Fruit fly (Drosophila melanogaster) whole organism, embryonic: ENCODE measurements around the gene sad.

ENCODE experiments used
- BEAF-32 ChIP-seq: fragments of 200-800 bp; sonication (Bioruptor generic); optimal IDR thresholded peaks from 3 replicates; lab custom pipeline; 2017; ENCODE audit warnings: missing biosample characterization, missing genetic modification characterization, mild to moderate bottlenecking, moderate library complexity, missing genetic modification reagents
- Bdp1 ChIP-seq: fragments of 200-800 bp; sonication (Bioruptor generic); optimal IDR thresholded peaks from 3 replicates; lab custom pipeline; 2016; ENCODE audit warnings: missing biosample characterization, missing genetic modification characterization
- CG10209 ChIP-seq: fragments of 200-800 bp; sonication (Bioruptor generic); optimal IDR thresholded peaks from 3 replicates; lab custom pipeline; 2017; ENCODE audit warnings: missing biosample characterization, mild to moderate bottlenecking, missing genetic modification characterization, missing genetic modification reagents
- CG11695 ChIP-seq: fragments of 200-800 bp; sonication (Bioruptor generic); IDR thresholded peaks from 3 replicates; pipeline ENCODE4 v1.3.6; 2022; ENCODE audit warnings: missing biosample characterization, missing genetic modification characterization
- CG13424 ChIP-seq: fragments of 200-800 bp; sonication (Bioruptor generic); optimal IDR thresholded peaks from 2 replicates; lab custom pipeline; 2019; ENCODE audit warnings: missing biosample characterization, mild to moderate bottlenecking, missing genetic modification characterization, moderate library complexity
- CG14710 ChIP-seq: fragments of 200-800 bp; sonication (Bioruptor generic); optimal IDR thresholded peaks from 3 replicates; lab custom pipeline; 2019; ENCODE audit warnings: missing biosample characterization, mild to moderate bottlenecking, missing genetic modification characterization, moderate library complexity
- CG14965 ChIP-seq: fragments of 200-800 bp; sonication (Bioruptor generic); optimal IDR thresholded peaks from 2 replicates; lab custom pipeline; 2016; ENCODE audit warnings: missing biosample characterization, missing genetic modification characterization, borderline replicate concordance
- CG17328 ChIP-seq: fragments of 200-800 bp; sonication (Bioruptor generic); IDR thresholded peaks from 2 replicates; pipeline ENCODE4 v1.3.6; 2022; ENCODE audit warnings: missing biosample characterization, missing genetic modification characterization
- CG17359 ChIP-seq: fragments of 200-800 bp; sonication (Bioruptor generic); optimal IDR thresholded peaks from 3 replicates; lab custom pipeline; 2018; ENCODE audit warnings: missing biosample characterization, mild to moderate bottlenecking, missing genetic modification characterization, moderate library complexity
- CG17568 ChIP-seq: fragments of 200-800 bp; sonication (Bioruptor generic); optimal IDR thresholded peaks from 2 replicates; lab custom pipeline; 2018; ENCODE audit warnings: missing biosample characterization, mild to moderate bottlenecking, missing genetic modification characterization, moderate library complexity
- CG17829 ChIP-seq: fragments of 200-800 bp; optimal IDR thresholded peaks from 2 replicates; lab custom pipeline; 2019; ENCODE audit warnings: missing biosample characterization, mild to moderate bottlenecking, missing genetic modification characterization, moderate library complexity
- CG2120 ChIP-seq: fragments of 200-800 bp; sonication (Bioruptor generic); optimal IDR thresholded peaks from 3 replicates; lab custom pipeline; 2016; ENCODE audit warnings: missing biosample characterization, missing genetic modification characterization
- CG3847 ChIP-seq: fragments of 200-800 bp; sonication (Bioruptor generic); IDR thresholded peaks from 2 replicates; pipeline ENCODE4 v1.3.6; 2022; ENCODE audit warnings: missing biosample characterization, missing genetic modification characterization
- CG6254 ChIP-seq: fragments of 200-800 bp; sonication (Bioruptor generic); optimal IDR thresholded peaks from 3 replicates; lab custom pipeline; 2017; ENCODE audit warnings: mild to moderate bottlenecking, missing biosample characterization, missing genetic modification reagents, missing genetic modification characterization
- CG8281 ChIP-seq: fragments of 200-800 bp; sonication (Bioruptor generic); optimal IDR thresholded peaks from 2 replicates; lab custom pipeline; 2018; ENCODE audit warnings: missing biosample characterization, mild to moderate bottlenecking, missing genetic modification characterization, moderate library complexity
- CG8290 ChIP-seq, 3 experiments: fragments of 200-800 bp; sonication (Bioruptor generic); optimal IDR thresholded peaks; 2 replicates each; lab custom pipeline; 2016 to 2019; ENCODE audit warnings: missing biosample characterization in 3 of 3, missing genetic modification characterization in 3 of 3, mild to moderate bottlenecking in 2 of 3, moderate library complexity in 1 of 3
- E2f1 ChIP-seq: fragments of 200-800 bp; sonication (Bioruptor generic); IDR thresholded peaks from 2 replicates; pipeline ENCODE4 v1.3.6; 2022; ENCODE audit warnings: missing biosample characterization, missing genetic modification characterization
- Fer2 ChIP-seq: fragments of 200-800 bp; sonication (Bioruptor generic); optimal IDR thresholded peaks from 2 replicates; lab custom pipeline; 2018; ENCODE audit warnings: missing biosample characterization, mild to moderate bottlenecking, missing genetic modification characterization, moderate library complexity
- HLH4C ChIP-seq: fragments of 200-800 bp; sonication (Bioruptor generic); IDR thresholded peaks from 3 replicates; pipeline ENCODE4 v1.3.6; 2022; ENCODE audit warnings: missing biosample characterization, missing genetic modification characterization; ENCODE audit not compliant: partially characterized antibody
- MBD-R2 ChIP-seq: fragments of 200-800 bp; sonication (Bioruptor generic); IDR thresholded peaks from 2 replicates; pipeline ENCODE4 v1.3.6; 2022; ENCODE audit warnings: missing biosample characterization, missing genetic modification characterization
- MTF-1 ChIP-seq: fragments of 200-800 bp; sonication (Bioruptor generic); optimal IDR thresholded peaks from 2 replicates; lab custom pipeline; 2018; ENCODE audit warnings: missing biosample characterization, mild to moderate bottlenecking, missing genetic modification characterization, borderline replicate concordance
- Oli ChIP-seq: fragments of 200-800 bp; sonication (Bioruptor generic); optimal IDR thresholded peaks from 2 replicates; lab custom pipeline; 2018; ENCODE audit warnings: missing biosample characterization, mild to moderate bottlenecking, missing genetic modification characterization, moderate library complexity
- PHDP ChIP-seq: fragments of 200-800 bp; sonication (Bioruptor generic); optimal IDR thresholded peaks from 3 replicates; lab custom pipeline; 2018; ENCODE audit warnings: missing biosample characterization, mild to moderate bottlenecking, missing genetic modification characterization, moderate library complexity
- Poxn ChIP-seq: fragments of 200-800 bp; sonication (Bioruptor generic); IDR thresholded peaks from 2 replicates; pipeline ENCODE4 v1.3.6; 2022; ENCODE audit warnings: missing biosample characterization, missing genetic modification characterization
- Rfx ChIP-seq: fragments of 200-800 bp; sonication (Bioruptor generic); IDR thresholded peaks from 2 replicates; pipeline ENCODE4 v1.3.6; 2022; ENCODE audit warnings: missing biosample characterization, missing genetic modification characterization
- Rx ChIP-seq: fragments of 200-800 bp; sonication (Bioruptor generic); IDR thresholded peaks from 2 replicates; pipeline ENCODE4 v1.3.6; 2022; ENCODE audit warnings: missing biosample characterization, missing genetic modification characterization
- Sox100B ChIP-seq: fragments of 200-800 bp; sonication (Bioruptor generic); optimal IDR thresholded peaks from 3 replicates; lab custom pipeline; 2018; ENCODE audit warnings: missing biosample characterization, mild to moderate bottlenecking, missing genetic modification characterization
- Stat92E ChIP-seq, 3 experiments: fragments of >200 bp in 2 of 3; fragments of 200-800 bp in 1 of 3; sonication (Bioruptor generic) in 1 of 3; optimal IDR thresholded peaks; 2 replicates each; lab custom pipeline; 2017 to 2019; ENCODE audit warnings: missing biosample characterization in 3 of 3, missing genetic modification characterization in 3 of 3, mild to moderate bottlenecking in 1 of 3, moderate library complexity in 1 of 3
- TFAM ChIP-seq: fragments of 200-800 bp; sonication (Bioruptor generic); optimal IDR thresholded peaks from 2 replicates; lab custom pipeline; 2017; ENCODE audit warnings: missing biosample characterization, missing genetic modification characterization, inconsistent platforms
- Xrp1 ChIP-seq: fragments of 200-800 bp; sonication (Bioruptor generic); IDR thresholded peaks from 2 replicates; pipeline ENCODE4 v1.3.6; 2022; ENCODE audit warnings: missing biosample characterization, missing genetic modification characterization
- YL-1 ChIP-seq: fragments of 200-800 bp; sonication (Bioruptor generic); optimal IDR thresholded peaks from 3 replicates; lab custom pipeline; 2017; ENCODE audit warnings: missing biosample characterization, mild to moderate bottlenecking, missing genetic modification characterization
- cas ChIP-seq: fragments of 200-800 bp; sonication (Bioruptor generic); IDR thresholded peaks from 2 replicates; pipeline ENCODE4 v1.3.6; 2022; ENCODE audit warnings: missing biosample characterization, missing genetic modification characterization
- ci ChIP-seq: fragments of 200-800 bp; sonication (Bioruptor generic); IDR thresholded peaks from 3 replicates; pipeline ENCODE4 v1.3.6; 2022; ENCODE audit warnings: missing biosample characterization, missing genetic modification characterization
- eyg ChIP-seq: fragments of 200-800 bp; sonication (Bioruptor generic); optimal IDR thresholded peaks from 3 replicates; lab custom pipeline; 2016; ENCODE audit warnings: missing biosample characterization, missing genetic modification characterization
- fd96Cb ChIP-seq: fragments of 200-800 bp; sonication (Bioruptor generic); optimal IDR thresholded peaks from 2 replicates; lab custom pipeline; 2018; ENCODE audit warnings: missing biosample characterization, mild to moderate bottlenecking, missing genetic modification characterization, moderate library complexity
- fu2 ChIP-seq: fragments of 200-800 bp; sonication (Bioruptor generic); optimal IDR thresholded peaks from 2 replicates; lab custom pipeline; 2016; ENCODE audit warnings: missing biosample characterization, missing genetic modification characterization
- ind ChIP-seq: fragments of 200-800 bp; sonication (Bioruptor generic); optimal IDR thresholded peaks from 3 replicates; lab custom pipeline; 2016; ENCODE audit warnings: missing biosample characterization, missing genetic modification characterization
- jigr1 ChIP-seq: fragments of 200-800 bp; sonication (Bioruptor generic); IDR thresholded peaks from 3 replicates; pipeline ENCODE4 v1.3.6; 2022; ENCODE audit warnings: missing biosample characterization, missing genetic modification characterization
- ken ChIP-seq: fragments of 200-800 bp; sonication (Bioruptor generic); IDR thresholded peaks from 3 replicates; pipeline ENCODE4 v1.3.6; 2022; ENCODE audit warnings: missing biosample characterization, missing genetic modification characterization
- lola ChIP-seq, 3 experiments: fragments of >200 bp in 2 of 3; fragments of 200-800 bp in 1 of 3; sonication (Bioruptor generic) in 1 of 3; optimal IDR thresholded peaks; 2 replicates each; lab custom pipeline; 2017 to 2019; ENCODE audit warnings: missing biosample characterization in 3 of 3, missing genetic modification characterization in 3 of 3, mild to moderate bottlenecking in 1 of 3, moderate library complexity in 1 of 3
- luna ChIP-seq: fragments of 200-800 bp; sonication (Bioruptor generic); optimal IDR thresholded peaks from 2 replicates; lab custom pipeline; 2016; ENCODE audit warnings: missing biosample characterization, missing genetic modification characterization
- nom ChIP-seq: fragments of 200-800 bp; sonication (Bioruptor generic); optimal IDR thresholded peaks from 2 replicates; lab custom pipeline; 2017; ENCODE audit warnings: missing biosample characterization, missing genetic modification characterization, mild to moderate bottlenecking, moderate library complexity, missing genetic modification reagents
- otp ChIP-seq: fragments of 200-800 bp; sonication (Bioruptor generic); IDR thresholded peaks from 3 replicates; pipeline ENCODE4, ENCODE4 v1.3.6; 2022; ENCODE audit warnings: missing biosample characterization, missing genetic modification characterization
- p53 ChIP-seq: fragments of 200-800 bp; sonication (Bioruptor generic); optimal IDR thresholded peaks from 2 replicates; lab custom pipeline; 2016; ENCODE audit warnings: missing biosample characterization, missing genetic modification characterization
- pita ChIP-seq: fragments of 200-800 bp; sonication (Bioruptor generic); optimal IDR thresholded peaks from 2 replicates; lab custom pipeline; 2017; ENCODE audit warnings: missing biosample characterization, mild to moderate bottlenecking, missing genetic modification characterization
- run ChIP-seq: fragments of 200-800 bp; sonication (Bioruptor generic); optimal IDR thresholded peaks from 3 replicates; lab custom pipeline; 2018; ENCODE audit warnings: missing biosample characterization, mild to moderate bottlenecking, missing genetic modification characterization
- sisA ChIP-seq: fragments of 200-800 bp; sonication (Bioruptor generic); IDR thresholded peaks from 2 replicates; pipeline ENCODE4 v1.3.6; 2022; ENCODE audit warnings: missing biosample characterization, missing genetic modification characterization
- twi ChIP-seq: fragments of 200-800 bp; optimal IDR thresholded peaks from 2 replicates; lab custom pipeline; 2019; ENCODE audit warnings: missing biosample characterization, mild to moderate bottlenecking, missing genetic modification characterization, moderate library complexity
- unpg ChIP-seq: fragments of 200-800 bp; sonication (Bioruptor generic); optimal IDR thresholded peaks from 3 replicates; lab custom pipeline; 2018; ENCODE audit warnings: missing biosample characterization, mild to moderate bottlenecking, missing genetic modification characterization, moderate library complexity
- wdn ChIP-seq: fragments of 200-800 bp; sonication (Bioruptor generic); IDR thresholded peaks from 2 replicates; pipeline ENCODE4 v1.3.6; 2022; ENCODE audit warnings: missing biosample characterization, missing genetic modification characterization

sad gene

DNA sequence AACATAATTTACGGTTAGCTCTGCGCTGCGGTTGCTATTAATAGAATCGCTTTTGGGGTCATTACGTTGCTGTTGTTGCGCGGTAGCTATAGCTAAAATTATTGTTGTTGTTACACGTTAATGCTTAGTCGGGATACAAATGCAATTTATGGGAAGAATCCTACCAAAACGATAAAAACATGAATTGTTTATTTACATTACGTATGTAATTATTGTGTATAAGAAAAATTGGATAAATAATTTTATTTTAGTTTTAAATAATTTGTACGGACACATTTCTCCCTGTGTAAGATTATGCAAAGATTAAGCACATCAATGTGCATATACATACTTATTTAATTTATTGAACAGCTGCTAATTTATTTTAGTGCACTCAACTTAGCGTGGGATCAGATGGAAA, 25.1 kb upstream of the sad start (continued):
- TF ChIP-seq CG3847 (GFP tag; lab: Robert Waterston, UW) (no peak), Fer2 (tag; lab: Kevin White, UChicago) (no peak), ci (GFP tag; lab: Robert Waterston, UW) (no peak), CG17568 (peak; percentile 6), PHDP (tag; lab: Kevin White, UChicago) (peak; percentile 79), p53 (no peak), CG6254 (peak; percentile 60), unpg (GFP tag; lab: Kevin White, UChicago) (peak; percentile 78), eyg (no peak), Xrp1 (GFP tag; lab: Robert Waterston, UW) (peak; percentile 76), CG17328 (GFP tag; lab: Robert Waterston, UW) (peak; percentile 68; the same call in 1 of the 2 replicates), CG10209 (GFP tag; lab: Kevin White, UChicago) (peak; percentile 29), lola (GFP tag; optimal IDR thresholded peaks at IDR 0.05; lab: Kevin White, UChicago) (peak in 1 of 3 experiments; percentile 73), fd96Cb (tag; lab: Kevin White, UChicago) (peak; percentile 75), TFAM (no peak), nom (GFP tag; lab: Kevin White, UChicago) (no peak), MTF-1 (peak; percentile 8), Oli (peak; percentile 71), CG8281 (tag; lab: Kevin White, UChicago) (no peak), ind (no peak), ken (GFP tag; lab: Robert Waterston, UW) (no peak; the same call in 2 of the 3 replicates), sisA (GFP tag; lab: Robert Waterston, UW) (peak; percentile 43; the same call in 1 of the 2 replicates), YL-1 (GFP tag; lab: Kevin White, UChicago) (no peak), Rfx (no peak), otp (no peak), Bdp1 (GFP tag; lab: Kevin White, UChicago) (no peak), CG13424 (tag; lab: Kevin White, UChicago) (peak; percentile 71), CG17359 (tag; lab: Kevin White, UChicago) (peak; percentile 70), jigr1 (GFP tag; lab: Robert Waterston, UW) (no peak), CG2120 (GFP tag; lab: Kevin White, UChicago) (no peak), fu2 (GFP tag; lab: Kevin White, UChicago) (no peak), pita (GFP tag; lab: Kevin White, UChicago) (no peak), CG14965 (no peak), HLH4C (GFP tag; lab: Robert Waterston, UW) (no peak), run (peak; percentile 26), CG17829 (tag; lab: Kevin White, UChicago) (peak; percentile 76), MBD-R2 (GFP tag; lab: Robert Waterston, UW) (no peak), E2f1 (no peak), Stat92E (GFP tag; optimal IDR thresholded peaks at IDR 0.05; lab: Kevin White, UChicago) (no peak), twi (peak; percentile 46), Rx (GFP tag; lab: Robert Waterston, UW) (no peak), BEAF-32 (GFP tag; lab: Kevin White, UChicago) (no peak), cas (GFP tag; lab: Robert Waterston, UW) (no peak), luna (GFP tag; lab: Kevin White, UChicago) (no peak), Sox100B (GFP tag; lab: Kevin White, UChicago) (peak; percentile 74), CG11695 (GFP tag; lab: Robert Waterston, UW) (0 out of 3 replicates have a peak, but pooled peaks have one; percentile 13), wdn (GFP tag; lab: Robert Waterston, UW) (no peak), CG8290 (GFP tag; optimal IDR thresholded peaks at IDR 0.05; lab: Kevin White, UChicago) (no peak), CG8290 (tag; optimal IDR thresholded peaks at IDR 0.05; lab: Kevin White, UChicago) (no peak), Poxn (GFP tag; lab: Robert Waterston, UW) (no peak), CG14710 (peak; percentile 74)
